Fruit fly (Drosophila melanogaster): ENCODE measurements around the gene CG34355.

dm6 chr3R:23782456-23783402, 20.9 kb upstream of the CG34355 start:
- TF ChIP-seq CG8478 (optimal IDR thresholded peaks at IDR 0.05) (no peak), CTCF (optimal IDR thresholded peaks at IDR 0.05) (no peak)
